Worm (Caenorhabditis elegans) whole organism, L2 larva: ENCODE measurements around the gene cal-1.

Experiments
- F13H6.1 ChIP-seq: sonication (generic microtip); optimal IDR thresholded peaks from 2 replicates; lab custom pipeline; 2016; ENCODE audit warnings: missing genetic modification characterization, missing compliant biosample characterization
- ZK546.5 ChIP-seq: sonication (generic microtip); optimal IDR thresholded peaks from 2 replicates; lab custom pipeline; 2017; ENCODE audit warnings: missing biosample characterization, missing genetic modification characterization
- ama-1 ChIP-seq: fragments of 150-350 bp; optimal IDR thresholded peaks from 2 replicates; lab custom pipeline; 2018; ENCODE audit warnings: inconsistent platforms
- ceh-16 ChIP-seq: fragments of 150-350 bp; optimal IDR thresholded peaks from 2 replicates; lab custom pipeline; 2014; ENCODE audit warnings: missing biosample characterization, missing genetic modification characterization
- ceh-82 ChIP-seq: fragments of 150-350 bp; optimal IDR thresholded peaks from 2 replicates; lab custom pipeline; 2014; ENCODE audit warnings: missing biosample characterization, missing genetic modification characterization
- dmd-4 ChIP-seq: sonication (generic microtip); optimal IDR thresholded peaks from 2 replicates; lab custom pipeline; 2017; ENCODE audit warnings: missing biosample characterization, missing genetic modification characterization
- elt-3 ChIP-seq: sonication (generic microtip); optimal IDR thresholded peaks from 2 replicates; lab custom pipeline; 2017; ENCODE audit warnings: missing biosample characterization, missing genetic modification characterization
- fos-1 ChIP-seq: fragments of 150-350 bp; optimal IDR thresholded peaks from 2 replicates; lab custom pipeline; 2014; ENCODE audit warnings: missing biosample characterization, missing genetic modification characterization
- lin-13 ChIP-seq: fragments of 150-350 bp; optimal IDR thresholded peaks from 2 replicates; lab custom pipeline; 2014; ENCODE audit warnings: missing biosample characterization, missing genetic modification reagents, missing genetic modification characterization
- nhr-237 ChIP-seq: fragments of 150-350 bp; optimal IDR thresholded peaks from 2 replicates; lab custom pipeline; 2014; ENCODE audit warnings: missing biosample characterization, missing genetic modification characterization
- nhr-6 ChIP-seq: fragments of 150-350 bp; optimal IDR thresholded peaks from 2 replicates; lab custom pipeline; 2014; ENCODE audit warnings: missing biosample characterization, missing genetic modification characterization
- skn-1 ChIP-seq: sonication (generic microtip); optimal IDR thresholded peaks from 2 replicates; lab custom pipeline; 2017; ENCODE audit warnings: missing biosample characterization, missing genetic modification characterization
- snpc-4 ChIP-seq: fragments of 150-350 bp; optimal IDR thresholded peaks from 2 replicates; lab custom pipeline; 2014; ENCODE audit warnings: missing biosample characterization, missing genetic modification characterization
- zag-1 ChIP-seq: fragments of 150-350 bp; optimal IDR thresholded peaks from 2 replicates; lab custom pipeline; 2014; ENCODE audit warnings: missing biosample characterization, missing genetic modification characterization

ce11 chrV:12477139-12477538 lies 39.9 kb downstream of the cal-1 start:
- TF ChIP-seq nhr-237 (tag; lab: Kevin White, UChicago) (no peak), F13H6.1 (peak; percentile 51), dmd-4 (no peak), fos-1 (no peak), elt-3 (no peak), snpc-4 (tag; lab: Kevin White, UChicago) (no peak), ceh-82 (tag; lab: Kevin White, UChicago) (no peak), ZK546.5 (tag; lab: Kevin White, UChicago) (no peak), skn-1 (tag; lab: Kevin White, UChicago) (no peak), ceh-16 (no peak), ama-1 (lab: Kevin White, UChicago) (no peak), lin-13 (GFP tag; lab: Kevin White, UChicago) (no peak), nhr-6 (tag; lab: Kevin White, UChicago) (no peak), zag-1 (tag; lab: Kevin White, UChicago) (no peak)
